Fruit fly (Drosophila melanogaster) whole organism, pupa: ENCODE data around the gene nrv3.

Source experiments
- CG12605 ChIP-seq: fragments of 200-800 bp; sonication (Bioruptor generic); IDR thresholded peaks from 2 replicates; pipeline ENCODE4 v1.3.6; 2022; ENCODE audit warnings: missing biosample characterization, missing genetic modification characterization
- CG13204 ChIP-seq: fragments of 200-800 bp; sonication (Bioruptor generic); optimal IDR thresholded peaks from 2 replicates; lab custom pipeline; 2018; ENCODE audit warnings: missing biosample characterization, mild to moderate bottlenecking, missing genetic modification characterization, moderate library complexity
- CG15710 ChIP-seq: fragments of 200-800 bp; sonication (Bioruptor generic); optimal IDR thresholded peaks from 2 replicates; lab custom pipeline; 2018; ENCODE audit warnings: missing biosample characterization, mild to moderate bottlenecking, missing genetic modification characterization, moderate library complexity
- CG17806 ChIP-seq: fragments of 200-800 bp; sonication (Bioruptor generic); optimal IDR thresholded peaks from 2 replicates; lab custom pipeline; 2018; ENCODE audit warnings: missing biosample characterization, mild to moderate bottlenecking, missing genetic modification characterization, moderate library complexity
- CG32121 ChIP-seq: fragments of 200-800 bp; sonication (Bioruptor generic); IDR thresholded peaks from 2 replicates; pipeline ENCODE4 v1.3.6; 2022; ENCODE audit warnings: missing biosample characterization, missing genetic modification characterization
- CG4496 ChIP-seq: fragments of 200-800 bp; sonication (Bioruptor generic); IDR thresholded peaks from 3 replicates; pipeline ENCODE4 v1.3.6; 2022; ENCODE audit warnings: missing biosample characterization, missing genetic modification characterization
- CG8301 ChIP-seq: fragments of 200-800 bp; sonication (Bioruptor generic); optimal IDR thresholded peaks from 2 replicates; lab custom pipeline; 2018; ENCODE audit warnings: missing biosample characterization, mild to moderate bottlenecking, missing genetic modification characterization
- D1 ChIP-seq: fragments of 200-800 bp; sonication (Bioruptor generic); optimal IDR thresholded peaks from 2 replicates; lab custom pipeline; 2018; ENCODE audit warnings: missing biosample characterization, mild to moderate bottlenecking, missing genetic modification characterization, moderate library complexity
- EcR ChIP-seq: fragments of 200-800 bp; sonication (Bioruptor generic); optimal IDR thresholded peaks from 3 replicates; lab custom pipeline; 2019; ENCODE audit warnings: missing biosample characterization, missing genetic modification characterization, mild to moderate bottlenecking, moderate library complexity, missing genetic modification reagents
- Ets98B ChIP-seq: fragments of 200-800 bp; sonication (Bioruptor generic); IDR thresholded peaks from 2 replicates; pipeline ENCODE4 v1.3.6; 2022; ENCODE audit warnings: missing biosample characterization, missing genetic modification characterization
- gl ChIP-seq: fragments of 200-800 bp; sonication (Bioruptor generic); optimal IDR thresholded peaks from 2 replicates; lab custom pipeline; 2018; ENCODE audit warnings: missing biosample characterization, mild to moderate bottlenecking, missing genetic modification characterization

dm6 chr2L:21370886-21371285 is 8.9 kb upstream of the nrv3 start, which contains the start of gene CG8665:
- TF ChIP-seq CG8301 (tag; lab: Kevin White, UChicago) = no peak
- TF ChIP-seq EcR (GFP tag; lab: Kevin White, UChicago) = no peak
- TF ChIP-seq CG32121 (GFP tag; lab: Robert Waterston, UW) = no peak
- TF ChIP-seq CG13204 (GFP tag; lab: Kevin White, UChicago) = no peak
- no peak for TF ChIP-seq D1
- TF ChIP-seq CG15710 = no peak
- TF ChIP-seq CG17806 (tag; lab: Kevin White, UChicago) = no peak
- TF ChIP-seq CG4496 (GFP tag; lab: Robert Waterston, UW) = no peak
- no peak for TF ChIP-seq Ets98B
- TF ChIP-seq gl (tag; lab: Kevin White, UChicago) = no peak
- TF ChIP-seq CG12605 (GFP tag; lab: Robert Waterston, UW) = no peak
